Fruit fly (Drosophila melanogaster) whole organism, embryonic: ENCODE results near the gene CG13654.

Source experiments
- Ada2b ChIP-seq: fragments of 200-800 bp; sonication (Bioruptor generic); IDR thresholded peaks from 2 replicates; pipeline ENCODE4 v1.3.6; 2022; ENCODE audit warnings: missing biosample characterization, missing genetic modification characterization
- Aef1 ChIP-seq: fragments of 200-800 bp; sonication (Bioruptor generic); IDR thresholded peaks from 3 replicates; pipeline ENCODE4 v1.3.6; 2022; ENCODE audit warnings: missing biosample characterization, missing genetic modification characterization
- Blimp-1 ChIP-seq: fragments of 200-800 bp; sonication (Bioruptor generic); optimal IDR thresholded peaks from 3 replicates; lab custom pipeline; 2018; ENCODE audit warnings: missing biosample characterization, missing genetic modification characterization, mild to moderate bottlenecking, moderate library complexity, missing genetic modification reagents
- CG10462 ChIP-seq: fragments of 200-800 bp; sonication (Bioruptor generic); optimal IDR thresholded peaks from 2 replicates; lab custom pipeline; 2016; ENCODE audit warnings: missing biosample characterization, missing genetic modification characterization
- CG11085 ChIP-seq: fragments of 200-800 bp; sonication (Bioruptor generic); IDR thresholded peaks from 2 replicates; pipeline ENCODE4 v1.3.6; 2022; ENCODE audit warnings: missing biosample characterization, missing genetic modification characterization
- CG11456 ChIP-seq: fragments of 200-800 bp; sonication (Bioruptor generic); IDR thresholded peaks from 3 replicates; pipeline ENCODE4 v1.3.6; 2022; ENCODE audit warnings: missing biosample characterization, missing genetic modification characterization
- CG12299 ChIP-seq: fragments of 200-800 bp; sonication (Bioruptor generic); optimal IDR thresholded peaks from 2 replicates; lab custom pipeline; 2018; ENCODE audit warnings: missing biosample characterization, mild to moderate bottlenecking, missing genetic modification characterization
- CG13296 ChIP-seq: fragments of 200-800 bp; sonication (Bioruptor generic); optimal IDR thresholded peaks from 3 replicates; lab custom pipeline; 2018; ENCODE audit warnings: missing biosample characterization, mild to moderate bottlenecking, missing genetic modification characterization
- CG15269 ChIP-seq: fragments of 200-800 bp; sonication (Bioruptor generic); optimal IDR thresholded peaks from 2 replicates; lab custom pipeline; 2018; ENCODE audit warnings: missing biosample characterization, mild to moderate bottlenecking, missing genetic modification characterization, moderate library complexity
- CG15696 ChIP-seq: fragments of 200-800 bp; sonication (Bioruptor generic); optimal IDR thresholded peaks from 2 replicates; lab custom pipeline; 2019; ENCODE audit warnings: missing biosample characterization, mild to moderate bottlenecking, missing genetic modification characterization, moderate library complexity
- CG1603 ChIP-seq: fragments of 200-800 bp; sonication (Bioruptor generic); optimal IDR thresholded peaks from 2 replicates; lab custom pipeline; 2019; ENCODE audit warnings: missing biosample characterization, mild to moderate bottlenecking, missing genetic modification characterization, moderate library complexity
- CG2120 ChIP-seq: fragments of 200-800 bp; sonication (Bioruptor generic); optimal IDR thresholded peaks from 3 replicates; lab custom pipeline; 2016; ENCODE audit warnings: missing biosample characterization, missing genetic modification characterization
- CG2889 ChIP-seq: fragments of 200-800 bp; sonication (Bioruptor generic); IDR thresholded peaks from 3 replicates; pipeline ENCODE4 v1.3.6; 2022; ENCODE audit warnings: missing biosample characterization, missing genetic modification characterization
- CG30403 ChIP-seq: fragments of 200-800 bp; sonication (Bioruptor generic); optimal IDR thresholded peaks from 3 replicates; lab custom pipeline; 2016; ENCODE audit warnings: missing biosample characterization, missing genetic modification characterization
- CG31365 ChIP-seq: fragments of 200-800 bp; sonication (Bioruptor generic); optimal IDR thresholded peaks from 2 replicates; lab custom pipeline; 2018; ENCODE audit warnings: missing biosample characterization, mild to moderate bottlenecking, missing genetic modification characterization
- CG3726 ChIP-seq: fragments of 200-800 bp; sonication (Bioruptor generic); IDR thresholded peaks from 3 replicates; pipeline ENCODE4, ENCODE4 v1.3.6; 2022; ENCODE audit warnings: missing biosample characterization, missing genetic modification characterization
- CG5180 ChIP-seq: fragments of 200-800 bp; sonication (Bioruptor generic); optimal IDR thresholded peaks from 3 replicates; lab custom pipeline; 2017; ENCODE audit warnings: missing biosample characterization, missing genetic modification characterization, mild to moderate bottlenecking, moderate library complexity, missing genetic modification reagents
- CG6689 ChIP-seq: fragments of 200-800 bp; sonication (Bioruptor generic); IDR thresholded peaks from 2 replicates; pipeline ENCODE4 v1.3.6; 2022; ENCODE audit warnings: missing biosample characterization, missing genetic modification characterization
- CG7556 ChIP-seq: fragments of 200-800 bp; sonication (Bioruptor generic); optimal IDR thresholded peaks from 2 replicates; lab custom pipeline; 2017; ENCODE audit warnings: missing biosample characterization, mild to moderate bottlenecking, missing genetic modification characterization
- Camta ChIP-seq: fragments of 200-800 bp; sonication (Bioruptor generic); optimal IDR thresholded peaks from 2 replicates; lab custom pipeline; 2016; ENCODE audit warnings: missing biosample characterization, missing genetic modification characterization
- Dref ChIP-seq: fragments of 200-800 bp; sonication (Bioruptor generic); IDR thresholded peaks from 2 replicates; pipeline ENCODE4 v1.3.6; 2022; ENCODE audit warnings: missing biosample characterization, missing genetic modification characterization
- Hey ChIP-seq: fragments of 200-800 bp; sonication (Bioruptor generic); optimal IDR thresholded peaks from 3 replicates; lab custom pipeline; 2018; ENCODE audit warnings: missing biosample characterization, mild to moderate bottlenecking, missing genetic modification characterization
- HmgD ChIP-seq: fragments of 200-800 bp; sonication (Bioruptor generic); optimal IDR thresholded peaks from 3 replicates; lab custom pipeline; 2016; ENCODE audit warnings: missing biosample characterization, missing genetic modification characterization
- Lhr ChIP-seq: fragments of 200-800 bp; sonication (Bioruptor generic); optimal IDR thresholded peaks from 3 replicates; lab custom pipeline; 2017; ENCODE audit warnings: mild to moderate bottlenecking, missing biosample characterization, missing genetic modification reagents, missing genetic modification characterization
- MTF-1 ChIP-seq: fragments of 200-800 bp; sonication (Bioruptor generic); optimal IDR thresholded peaks from 2 replicates; lab custom pipeline; 2018; ENCODE audit warnings: missing biosample characterization, mild to moderate bottlenecking, missing genetic modification characterization, borderline replicate concordance
- Mad ChIP-seq: fragments of 200-800 bp; sonication (Bioruptor generic); optimal IDR thresholded peaks from 2 replicates; lab custom pipeline; 2016; ENCODE audit warnings: missing biosample characterization, missing genetic modification characterization
- Med ChIP-seq: fragments of 200-800 bp; sonication (Bioruptor generic); peaks from one replicate; lab custom pipeline; 2016; ENCODE audit warnings: missing biosample characterization, missing genetic modification characterization, mild to moderate bottlenecking, inconsistent platforms, moderate library complexity
- NfI ChIP-seq: fragments of 200-800 bp; sonication (Bioruptor generic); optimal IDR thresholded peaks from 3 replicates; lab custom pipeline; 2018; ENCODE audit warnings: missing biosample characterization, mild to moderate bottlenecking, missing genetic modification characterization, moderate library complexity
- Oli ChIP-seq: fragments of 200-800 bp; sonication (Bioruptor generic); optimal IDR thresholded peaks from 2 replicates; lab custom pipeline; 2018; ENCODE audit warnings: missing biosample characterization, mild to moderate bottlenecking, missing genetic modification characterization, moderate library complexity
- Rfx ChIP-seq: fragments of 200-800 bp; sonication (Bioruptor generic); IDR thresholded peaks from 2 replicates; pipeline ENCODE4 v1.3.6; 2022; ENCODE audit warnings: missing biosample characterization, missing genetic modification characterization
- Usf ChIP-seq: fragments of 200-800 bp; sonication (Bioruptor generic); optimal IDR thresholded peaks from 2 replicates; lab custom pipeline; 2017; ENCODE audit warnings: missing genotype, missing biosample characterization, missing genetic modification characterization
- ap ChIP-seq: fragments of 200-800 bp; sonication (Bioruptor generic); IDR thresholded peaks from 2 replicates; pipeline ENCODE4 v1.3.6; 2022; ENCODE audit warnings: missing biosample characterization, missing genetic modification characterization
- ara ChIP-seq: fragments of 200-800 bp; sonication (Bioruptor generic); IDR thresholded peaks from 2 replicates; pipeline ENCODE4 v1.3.6; 2022; ENCODE audit warnings: missing biosample characterization, missing genetic modification characterization
- bcd ChIP-seq: fragments of 200-800 bp; sonication (Bioruptor generic); optimal IDR thresholded peaks from 2 replicates; lab custom pipeline; 2017; ENCODE audit warnings: missing biosample characterization, mild to moderate bottlenecking, missing genetic modification characterization
- bigmax ChIP-seq: fragments of 200-800 bp; sonication (Bioruptor generic); optimal IDR thresholded peaks from 2 replicates; lab custom pipeline; 2018; ENCODE audit warnings: missing biosample characterization, mild to moderate bottlenecking, missing genetic modification characterization
- cato ChIP-seq: fragments of 200-800 bp; sonication (Bioruptor generic); optimal IDR thresholded peaks from 2 replicates; lab custom pipeline; 2016; ENCODE audit warnings: missing biosample characterization, missing genetic modification characterization, borderline replicate concordance
- chinmo ChIP-seq: fragments of 200-800 bp; sonication (Bioruptor generic); IDR thresholded peaks from 4 replicates; pipeline ENCODE4 v1.3.6; 2022; ENCODE audit warnings: missing biosample characterization, missing genetic modification characterization; ENCODE audit not compliant: partially characterized antibody
- corto ChIP-seq: fragments of 200-800 bp; sonication (Bioruptor generic); optimal IDR thresholded peaks from 2 replicates; lab custom pipeline; 2016; ENCODE audit warnings: missing biosample characterization, mild to moderate bottlenecking, missing genetic modification characterization, moderate library complexity
- crc ChIP-seq: fragments of 200-800 bp; sonication (Bioruptor generic); optimal IDR thresholded peaks from 2 replicates; lab custom pipeline; 2016; ENCODE audit warnings: missing biosample characterization, missing genetic modification characterization
- disco-r ChIP-seq: fragments of 200-800 bp; sonication (Bioruptor generic); optimal IDR thresholded peaks from 2 replicates; lab custom pipeline; 2016; ENCODE audit warnings: missing biosample characterization, missing genetic modification characterization
- ems ChIP-seq: fragments of 200-800 bp; sonication (Bioruptor generic); optimal IDR thresholded peaks from 3 replicates; lab custom pipeline; 2016; ENCODE audit warnings: missing biosample characterization, missing genetic modification characterization
- en ChIP-seq: fragments of 200-800 bp; sonication (Bioruptor generic); optimal IDR thresholded peaks from 2 replicates; lab custom pipeline; 2016; ENCODE audit warnings: missing biosample characterization, missing genetic modification characterization
- eyg ChIP-seq: fragments of 200-800 bp; sonication (Bioruptor generic); optimal IDR thresholded peaks from 3 replicates; lab custom pipeline; 2016; ENCODE audit warnings: missing biosample characterization, missing genetic modification characterization
- h ChIP-seq: fragments of >200 bp; optimal IDR thresholded peaks from 2 replicates; lab custom pipeline; 2017
- onecut ChIP-seq: fragments of 200-800 bp; sonication (Bioruptor generic); IDR thresholded peaks from 2 replicates; pipeline ENCODE4 v1.3.6; 2022; ENCODE audit warnings: missing biosample characterization, missing genetic modification characterization
- sens ChIP-seq: fragments of 200-800 bp; sonication (Bioruptor generic); peaks from one replicate; lab custom pipeline; 2016; ENCODE audit warnings: missing biosample characterization, missing genetic modification characterization
- tin ChIP-seq: fragments of 200-800 bp; sonication (Bioruptor generic); optimal IDR thresholded peaks from 3 replicates; lab custom pipeline; 2016; ENCODE audit warnings: missing biosample characterization, missing genetic modification characterization
- twi ChIP-seq: fragments of 200-800 bp; optimal IDR thresholded peaks from 2 replicates; lab custom pipeline; 2019; ENCODE audit warnings: missing biosample characterization, mild to moderate bottlenecking, missing genetic modification characterization, moderate library complexity
- wek ChIP-seq: fragments of 200-800 bp; sonication (Bioruptor generic); optimal IDR thresholded peaks from 3 replicates; lab custom pipeline; 2018; ENCODE audit warnings: missing biosample characterization, mild to moderate bottlenecking, missing genetic modification characterization, moderate library complexity
- wor ChIP-seq: fragments of 200-800 bp; sonication (Bioruptor generic); IDR thresholded peaks from 2 replicates; pipeline ENCODE4 v1.3.6; 2022; ENCODE audit warnings: missing biosample characterization, missing genetic modification characterization
- z ChIP-seq: fragments of 200-800 bp; sonication (Bioruptor generic); IDR thresholded peaks from 3 replicates; pipeline ENCODE4 v1.3.6; 2022; ENCODE audit warnings: missing biosample characterization, missing genetic modification characterization
- zen2 ChIP-seq: fragments of 200-800 bp; sonication (Bioruptor generic); IDR thresholded peaks from 3 replicates; pipeline ENCODE4 v1.3.6; 2022; ENCODE audit warnings: missing biosample characterization, missing genetic modification characterization; ENCODE audit not compliant: partially characterized antibody

CG13654 gene

dm6 chr3R:25178521-25178920 lies 21.1 kb upstream of the CG13654 start (continued):
- TF ChIP-seq Oli (tag; lab: Kevin White, UChicago) (peak; percentile 70), disco-r (GFP tag; lab: Kevin White, UChicago) (no peak), Camta (GFP tag; lab: Kevin White, UChicago) (no peak), bcd (GFP tag; lab: Kevin White, UChicago) (no peak), eyg (no peak), CG10462 (peak; percentile 62), CG31365 (tag; lab: Kevin White, UChicago) (no peak), wek (GFP tag; lab: Kevin White, UChicago) (no peak), crc (GFP tag; lab: Kevin White, UChicago) (no peak), Rfx (no peak), en (GFP tag; lab: Kevin White, UChicago) (no peak), chinmo (GFP tag; lab: Robert Waterston, UW) (no peak), CG15269 (peak; percentile 57), CG11085 (GFP tag; lab: Robert Waterston, UW) (no peak), ara (GFP tag; lab: Robert Waterston, UW) (peak; percentile 85), CG1603 (tag; lab: Kevin White, UChicago) (peak; percentile 70), ap (GFP tag; lab: Robert Waterston, UW) (peak; percentile 73), CG12299 (tag; lab: Kevin White, UChicago) (no peak), sens (peak; percentile 72), bigmax (no peak), z (GFP tag; lab: Robert Waterston, UW) (no peak), HmgD (GFP tag; lab: Kevin White, UChicago) (no peak), h (lab: Kevin White, UChicago) (no peak), corto (peak; percentile 14), CG6689 (GFP tag; lab: Robert Waterston, UW) (peak; percentile 75), CG2120 (GFP tag; lab: Kevin White, UChicago) (peak; percentile 29), Blimp-1 (peak; percentile 56), ems (GFP tag; lab: Kevin White, UChicago) (no peak), MTF-1 (GFP tag; lab: Kevin White, UChicago) (peak; percentile 5), twi (tag; lab: Kevin White, UChicago) (peak; percentile 79), Ada2b (GFP tag; lab: Robert Waterston, UW) (peak; percentile 60), CG3726 (GFP tag; lab: Robert Waterston, UW) (no peak), onecut (GFP tag; lab: Robert Waterston, UW) (peak; percentile 19; the same call in 1 of the 2 replicates), Usf (peak; percentile 68), Dref (GFP tag; lab: Robert Waterston, UW) (no peak), CG2889 (GFP tag; lab: Robert Waterston, UW) (peak; percentile 65; the same call in 2 of the 3 replicates), CG11456 (GFP tag; lab: Robert Waterston, UW) (peak; percentile 61; the same call in 1 of the 3 replicates), Aef1 (GFP tag; lab: Robert Waterston, UW) (no peak; the same call in 2 of the 3 replicates), Med (GFP tag; lab: Kevin White, UChicago) (peak; percentile 66), zen2 (GFP tag; lab: Robert Waterston, UW) (no peak), CG13296 (GFP tag; lab: Kevin White, UChicago) (no peak), CG5180 (GFP tag; lab: Kevin White, UChicago) (no peak), CG30403 (peak; percentile 67), CG7556 (GFP tag; lab: Kevin White, UChicago) (peak; percentile 32), Mad (peak; percentile 63), Lhr (GFP tag; lab: Kevin White, UChicago) (peak; percentile 43), CG15696 (tag; lab: Kevin White, UChicago) (peak; percentile 87), Hey (tag; lab: Kevin White, UChicago) (no peak), wor (GFP tag; lab: Robert Waterston, UW) (peak; percentile 35; the same call in 1 of the 2 replicates), NfI (GFP tag; lab: Kevin White, UChicago) (peak; percentile 34), tin (peak; percentile 52), cato (GFP tag; lab: Kevin White, UChicago) (peak; percentile 16)
